Worm (Caenorhabditis elegans) whole organism, mixed stage, embryonic: ENCODE measurements around the gene F17H10.2.

Experiments used
- M03D4.4 ChIP-seq: sonication (generic microtip); optimal IDR thresholded peaks from 2 replicates; lab custom pipeline; 2017; ENCODE audit warnings: mild to moderate bottlenecking, missing genetic modification characterization, missing compliant biosample characterization
- blmp-1 ChIP-seq: fragments of 150-350 bp; optimal IDR thresholded peaks from 2 replicates; lab custom pipeline; 2014; ENCODE audit warnings: missing biosample characterization, missing genetic modification characterization
- ceh-39 ChIP-seq: fragments of 150-350 bp; optimal IDR thresholded peaks from 2 replicates; lab custom pipeline; 2014; ENCODE audit warnings: missing biosample characterization, missing genetic modification characterization
- ceh-43 ChIP-seq: fragments of 200-800 bp; sonication (Bioruptor generic); optimal IDR thresholded peaks from 2 replicates; lab custom pipeline; 2018; ENCODE audit warnings: mild to moderate bottlenecking, missing genetic modification characterization, moderate library complexity, missing compliant biosample characterization
- ces-1 ChIP-seq: fragments of 150-350 bp; optimal IDR thresholded peaks from 2 replicates; lab custom pipeline; 2014; ENCODE audit warnings: missing biosample characterization, missing genetic modification reagents, missing genetic modification characterization
- cnd-1 ChIP-seq: fragments of 200-800 bp; sonication (Bioruptor generic); optimal IDR thresholded peaks from 2 replicates; lab custom pipeline; 2018; ENCODE audit warnings: mild to moderate bottlenecking, missing genetic modification characterization, missing compliant biosample characterization
- drap-1 ChIP-seq: fragments of 200-800 bp; sonication (Bioruptor generic); optimal IDR thresholded peaks from 3 replicates; lab custom pipeline; 2018; ENCODE audit warnings: mild to moderate bottlenecking, missing genetic modification characterization, missing compliant biosample characterization
- elt-1 ChIP-seq: sonication (generic microtip); optimal IDR thresholded peaks from 2 replicates; lab custom pipeline; 2017; ENCODE audit warnings: missing genetic modification characterization, mild to moderate bottlenecking, missing compliant biosample characterization, antibody characterized with exemption, moderate library complexity, borderline replicate concordance; ENCODE audit not compliant: insufficient read depth
- elt-3 ChIP-seq: fragments of 150-350 bp; optimal IDR thresholded peaks from 2 replicates; lab custom pipeline; 2014; ENCODE audit warnings: missing biosample characterization, missing genetic modification characterization
- flh-1 ChIP-seq: fragments of 200-800 bp; sonication (Bioruptor generic); optimal IDR thresholded peaks from 2 replicates; lab custom pipeline; 2018; ENCODE audit warnings: mild to moderate bottlenecking, missing genetic modification characterization, moderate library complexity, missing compliant biosample characterization
- ham-2 ChIP-seq: fragments of 200-800 bp; sonication (Bioruptor generic); optimal IDR thresholded peaks from 2 replicates; lab custom pipeline; 2018; ENCODE audit warnings: mild to moderate bottlenecking, missing genetic modification characterization, missing compliant biosample characterization
- hlh-1 ChIP-seq: fragments of 150-350 bp; optimal IDR thresholded peaks from 2 replicates; lab custom pipeline; 2014; ENCODE audit warnings: missing biosample characterization, missing genetic modification reagents, missing genetic modification characterization
- lin-13 ChIP-seq: fragments of 150-350 bp; optimal IDR thresholded peaks from 2 replicates; lab custom pipeline; 2014; ENCODE audit warnings: missing biosample characterization, missing genetic modification characterization
- lin-32 ChIP-seq: fragments of 200-800 bp; sonication (Bioruptor generic); optimal IDR thresholded peaks from 2 replicates; lab custom pipeline; 2018; ENCODE audit warnings: mild to moderate bottlenecking, missing genetic modification characterization, missing compliant biosample characterization
- lsy-2 ChIP-seq: fragments of 150-350 bp; optimal IDR thresholded peaks from 2 replicates; lab custom pipeline; 2014; ENCODE audit warnings: missing biosample characterization, missing genetic modification characterization
- mep-1 ChIP-seq: fragments of 150-350 bp; optimal IDR thresholded peaks from 2 replicates; lab custom pipeline; 2017; ENCODE audit warnings: missing biosample characterization, missing genetic modification reagents, missing genetic modification characterization, inconsistent platforms
- mls-2 ChIP-seq: sonication (generic microtip); optimal IDR thresholded peaks from 2 replicates; lab custom pipeline; 2016; ENCODE audit warnings: mild to moderate bottlenecking, missing genetic modification characterization, moderate library complexity, missing compliant biosample characterization
- nhr-2 ChIP-seq: fragments of 150-350 bp; optimal IDR thresholded peaks from 2 replicates; lab custom pipeline; 2014; ENCODE audit warnings: missing biosample characterization, missing genetic modification characterization
- nhr-237 ChIP-seq: fragments of 150-350 bp; optimal IDR thresholded peaks from 2 replicates; lab custom pipeline; 2014; ENCODE audit warnings: missing biosample characterization, missing genetic modification characterization
- nhr-28 ChIP-seq: fragments of 150-350 bp; optimal IDR thresholded peaks from 2 replicates; lab custom pipeline; 2014; ENCODE audit warnings: missing biosample characterization, missing genetic modification characterization
- nhr-76 ChIP-seq: sonication (generic microtip); optimal IDR thresholded peaks from 2 replicates; lab custom pipeline; 2017; ENCODE audit warnings: missing biosample characterization, missing genetic modification characterization
- sem-2 ChIP-seq: fragments of 200-800 bp; sonication (Bioruptor generic); optimal IDR thresholded peaks from 2 replicates; lab custom pipeline; 2018; ENCODE audit warnings: mild to moderate bottlenecking, missing genetic modification characterization, missing compliant biosample characterization
- snpc-4 ChIP-seq: fragments of 150-350 bp; optimal IDR thresholded peaks from 2 replicates; lab custom pipeline; 2014; ENCODE audit warnings: missing biosample characterization, missing genetic modification characterization
- sptf-1 ChIP-seq: sonication (generic microtip); optimal IDR thresholded peaks from 2 replicates; lab custom pipeline; 2017; ENCODE audit warnings: mild to moderate bottlenecking, missing genetic modification characterization, moderate library complexity, missing compliant biosample characterization
- tbx-8 ChIP-seq: fragments of 200-800 bp; sonication (Bioruptor generic); optimal IDR thresholded peaks from 2 replicates; lab custom pipeline; 2018; ENCODE audit warnings: mild to moderate bottlenecking, missing genetic modification characterization, moderate library complexity, missing compliant biosample characterization
- unc-120 ChIP-seq: sonication (generic microtip); optimal IDR thresholded peaks from 2 replicates; lab custom pipeline; 2017; ENCODE audit warnings: missing genetic modification characterization, missing compliant biosample characterization; ENCODE audit not compliant: poor library complexity, severe bottlenecking
- unc-39 ChIP-seq: fragments of 150-350 bp; optimal IDR thresholded peaks from 2 replicates; lab custom pipeline; 2014; ENCODE audit warnings: missing biosample characterization, missing genetic modification characterization
- unc-62 ChIP-seq: fragments of 150-350 bp; optimal IDR thresholded peaks from 2 replicates; lab custom pipeline; 2014; ENCODE audit warnings: missing biosample characterization, missing genetic modification reagents, missing genetic modification characterization
- zip-8 ChIP-seq: fragments of 150-350 bp; optimal IDR thresholded peaks from 2 replicates; lab custom pipeline; 2014; ENCODE audit warnings: missing biosample characterization, missing genetic modification characterization
- ztf-11 ChIP-seq: fragments of 150-350 bp; optimal IDR thresholded peaks from 2 replicates; lab custom pipeline; 2014; ENCODE audit warnings: missing biosample characterization, missing genetic modification characterization

The F17H10.2 gene

DNA sequence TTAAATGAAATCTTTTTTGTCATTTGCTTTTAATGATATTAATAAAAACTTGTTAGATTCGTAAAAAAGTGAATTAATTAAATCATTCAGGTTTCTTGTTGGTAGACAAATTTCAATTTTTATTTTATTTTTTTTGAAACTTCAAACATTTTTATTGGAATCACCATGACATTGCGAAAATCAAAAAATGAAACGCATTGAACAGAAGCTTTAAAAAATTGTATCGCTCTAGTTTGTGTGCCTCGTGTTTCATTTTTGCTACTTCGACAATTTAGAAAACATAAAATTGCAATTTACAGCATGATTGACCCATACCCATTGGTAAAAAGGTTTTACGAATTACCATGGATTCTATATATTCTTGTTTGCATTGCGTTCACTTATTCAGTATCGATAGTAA lies 29.3 kb upstream of the F17H10.2 start, which contains the start of gene R03G8.1:
Gene R03G8.1 (plus strand): TSS at position 301 of the 400 bp plus-strand sequence.
- no peak for TF ChIP-seq snpc-4

DNA sequence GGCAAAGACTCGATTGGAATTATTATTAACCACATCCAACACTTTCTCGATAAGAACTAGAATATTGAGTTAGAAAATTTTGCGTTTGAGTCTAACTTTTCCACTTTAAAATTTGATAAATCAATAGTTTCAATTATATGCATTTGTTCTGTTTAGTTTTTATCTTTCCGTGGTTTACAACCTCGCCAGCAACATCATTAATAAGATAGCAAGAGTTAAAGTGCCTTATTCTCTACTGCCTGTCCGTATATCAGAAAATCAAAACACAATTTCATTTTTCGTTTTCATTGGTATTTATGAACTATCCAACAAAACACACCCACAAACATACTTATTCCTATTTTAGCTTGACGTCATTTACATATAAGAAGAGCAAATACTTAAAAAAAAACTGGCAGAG lies 25.0 kb upstream of the F17H10.2 start:
- TF ChIP-seq lsy-2, result no peak
- no peak for TF ChIP-seq unc-39
- TF ChIP-seq elt-3 (tag; lab: Kevin White, UChicago), result no peak
- no peak for TF ChIP-seq zip-8 (tag; lab: Kevin White, UChicago)
- TF ChIP-seq M03D4.4, result no peak
- no peak for TF ChIP-seq nhr-28 (tag; lab: Kevin White, UChicago)
- no peak for TF ChIP-seq sptf-1 (tag; lab: Kevin White, UChicago)
- TF ChIP-seq ceh-43 (GFP tag; lab: Kevin White, UChicago), result no peak
- TF ChIP-seq snpc-4, result no peak
- no peak for TF ChIP-seq blmp-1 (tag; lab: Kevin White, UChicago)
- TF ChIP-seq nhr-2 (tag; lab: Kevin White, UChicago), result no peak
- TF ChIP-seq tbx-8 (GFP tag; lab: Kevin White, UChicago), result no peak
- no peak for TF ChIP-seq elt-1
- no peak for TF ChIP-seq drap-1 (GFP tag; lab: Kevin White, UChicago)

DNA sequence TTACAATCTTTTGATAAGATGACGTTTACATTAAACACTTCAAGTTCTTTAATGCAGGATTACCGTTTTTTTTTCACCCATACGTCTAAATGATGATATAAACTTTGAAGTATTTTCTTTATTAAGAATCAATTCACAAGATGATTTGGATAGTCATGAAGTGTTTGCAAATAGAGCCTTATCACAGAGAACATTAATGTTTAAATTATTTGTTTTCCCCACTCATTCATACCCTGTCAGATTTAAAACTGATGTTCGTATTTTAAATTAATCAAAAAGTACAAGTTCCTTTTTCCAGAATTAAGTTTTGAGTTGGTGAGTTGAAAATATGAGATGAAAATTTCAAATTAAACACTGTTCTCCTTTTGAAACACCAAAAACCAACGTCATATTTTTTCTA lies 22.9 kb upstream of the F17H10.2 start, which contains the start of gene R03G8.3:
Gene R03G8.3 (plus strand): TSS at position 301 of the 400 bp plus-strand sequence.
- TF ChIP-seq ztf-11 (tag; lab: Kevin White, UChicago) (no peak), nhr-2 (tag; lab: Kevin White, UChicago) (no peak), nhr-76 (no peak), cnd-1 (tag; lab: Kevin White, UChicago) (no peak), tbx-8 (GFP tag; lab: Kevin White, UChicago) (no peak)

DNA sequence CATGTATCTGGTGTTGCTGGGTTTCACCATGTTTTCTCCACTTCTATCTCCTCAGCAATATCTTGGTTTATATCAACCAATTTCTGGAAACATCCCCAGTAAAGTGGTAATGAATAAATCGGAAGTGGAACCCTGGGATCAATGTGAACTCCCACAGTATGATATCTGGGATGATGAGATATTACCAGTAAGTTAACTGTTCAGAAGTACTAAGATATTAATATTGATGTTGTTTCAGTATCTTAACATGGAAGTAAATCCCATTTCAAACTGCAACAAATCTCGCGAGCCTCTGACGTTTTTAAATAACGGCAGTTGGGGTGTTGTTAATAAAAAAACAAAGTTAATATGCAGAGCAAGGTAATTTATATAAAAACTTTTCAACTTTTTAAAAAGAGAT lies 22.4 kb upstream of the F17H10.2 start:
- TF ChIP-seq drap-1 (GFP tag; lab: Kevin White, UChicago) (no peak), sem-2 (GFP tag; lab: Kevin White, UChicago) (no peak), ceh-43 (GFP tag; lab: Kevin White, UChicago) (no peak), ham-2 (no peak), blmp-1 (tag; lab: Kevin White, UChicago) (no peak), mep-1 (tag; lab: Kevin White, UChicago) (no peak), ceh-39 (tag; lab: Kevin White, UChicago) (no peak), M03D4.4 (no peak), snpc-4 (no peak), unc-62 (GFP tag; lab: Kevin White, UChicago) (no peak)

DNA sequence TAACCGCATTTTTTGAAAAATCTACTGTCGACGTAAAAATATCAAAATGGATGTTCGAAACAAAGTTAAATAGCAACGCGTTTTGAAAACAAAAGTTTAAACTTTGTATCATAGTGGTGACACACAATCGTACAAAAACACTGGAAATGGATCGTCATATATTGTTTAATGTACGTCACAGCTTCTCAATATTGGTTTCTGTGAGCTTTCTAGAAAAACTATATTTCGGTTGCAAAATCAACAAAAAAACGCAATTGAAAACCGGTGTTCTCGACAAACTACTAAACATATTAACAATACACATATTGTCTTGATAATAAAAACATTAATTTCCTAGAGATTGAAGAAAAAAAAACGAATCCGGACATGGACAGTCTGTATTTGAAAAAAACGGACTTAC lies 13.2 kb upstream of the F17H10.2 start, which contains the start of gene R03G8.6:
Gene R03G8.6 (minus strand): TSS at position 101 of the 400 bp plus-strand sequence.
- TF ChIP-seq tbx-8 (GFP tag; lab: Kevin White, UChicago), result no peak
- TF ChIP-seq flh-1 (GFP tag; lab: Kevin White, UChicago), result no peak
- no peak for TF ChIP-seq unc-39
- TF ChIP-seq ham-2, result no peak
- TF ChIP-seq hlh-1, result no peak
- TF ChIP-seq M03D4.4, result no peak
- no peak for TF ChIP-seq nhr-76
- TF ChIP-seq ztf-11 (tag; lab: Kevin White, UChicago), result no peak
- no peak for TF ChIP-seq mep-1 (tag; lab: Kevin White, UChicago)
- no peak for TF ChIP-seq lin-13 (tag; lab: Kevin White, UChicago)
- no peak for TF ChIP-seq zip-8 (tag; lab: Kevin White, UChicago)
- no peak for TF ChIP-seq unc-120 (tag; lab: Kevin White, UChicago)
- no peak for TF ChIP-seq elt-3 (tag; lab: Kevin White, UChicago)
- no peak for TF ChIP-seq ceh-43 (GFP tag; lab: Kevin White, UChicago)
- no peak for TF ChIP-seq ces-1
- no peak for TF ChIP-seq nhr-237 (tag; lab: Kevin White, UChicago)

DNA sequence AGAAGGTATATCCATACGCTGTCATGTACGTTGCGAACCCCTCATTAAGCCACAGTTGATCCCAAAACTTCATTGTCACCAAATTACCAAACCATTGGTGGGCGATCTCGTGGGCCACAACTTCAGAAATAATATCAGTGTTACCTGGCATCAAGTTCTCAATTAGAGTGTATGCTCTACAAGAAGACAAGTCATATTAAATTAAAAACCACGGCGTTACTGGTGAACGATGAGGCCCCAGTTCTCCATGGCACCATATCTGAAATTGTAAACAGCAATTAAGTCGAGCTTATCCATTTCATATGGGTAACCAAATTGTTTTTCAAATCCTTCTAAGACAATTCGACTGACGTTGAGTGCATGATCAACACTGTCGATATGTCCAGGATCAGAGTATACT lies 10.7 kb upstream of the F17H10.2 start:
- TF ChIP-seq snpc-4 (no peak), lsy-2 (no peak), tbx-8 (GFP tag; lab: Kevin White, UChicago) (no peak), ceh-43 (GFP tag; lab: Kevin White, UChicago) (no peak), mls-2 (no peak), unc-39 (no peak), unc-62 (GFP tag; lab: Kevin White, UChicago) (no peak), nhr-76 (no peak), lin-32 (GFP tag; lab: Kevin White, UChicago) (no peak), ham-2 (no peak), M03D4.4 (no peak)
